Worm (Caenorhabditis elegans) whole organism, late embryonic: ENCODE results near the gene H05C05.2.

Experiments
- ama-1 ChIP-seq: fragments of 150-350 bp; optimal IDR thresholded peaks from 2 replicates; lab custom pipeline; 2014
- ceh-2 ChIP-seq: sonication (generic microtip); optimal IDR thresholded peaks from 2 replicates; lab custom pipeline; 2016; ENCODE audit warnings: missing genotype, missing genetic modification characterization, missing compliant biosample characterization
- eyg-1 ChIP-seq: sonication (generic microtip); optimal IDR thresholded peaks from 2 replicates; lab custom pipeline; 2016; ENCODE audit warnings: missing genotype, missing genetic modification characterization, missing compliant biosample characterization
- gmeb-2 ChIP-seq: sonication (generic microtip); optimal IDR thresholded peaks from 2 replicates; lab custom pipeline; 2016; ENCODE audit warnings: missing genetic modification characterization, inconsistent platforms, missing compliant biosample characterization
- hlh-30 ChIP-seq: sonication (generic microtip); optimal IDR thresholded peaks from 2 replicates; lab custom pipeline; 2017; ENCODE audit warnings: antibody characterized with exemption, missing genetic modification characterization, missing compliant biosample characterization; ENCODE audit not compliant: insufficient read depth
- pqm-1 ChIP-seq: sonication (generic microtip); optimal IDR thresholded peaks from 2 replicates; lab custom pipeline; 2016; ENCODE audit warnings: missing genetic modification characterization, missing compliant biosample characterization
- syd-9 ChIP-seq: sonication (generic microtip); optimal IDR thresholded peaks from 2 replicates; lab custom pipeline; 2016; ENCODE audit warnings: mild to moderate bottlenecking, missing genetic modification characterization, moderate library complexity, missing compliant biosample characterization
- tbx-2 ChIP-seq: sonication (generic microtip); optimal IDR thresholded peaks from 2 replicates; lab custom pipeline; 2016; ENCODE audit warnings: missing genetic modification characterization, missing compliant biosample characterization
- unc-55 ChIP-seq: sonication (generic microtip); optimal IDR thresholded peaks from 2 replicates; lab custom pipeline; 2017; ENCODE audit warnings: missing biosample characterization, missing genetic modification reagents, missing genetic modification characterization

ce11 chrIII:2914029-2914428, 51.4 kb downstream of the H05C05.2 start:
- TF ChIP-seq pqm-1 (tag; lab: Kevin White, UChicago) (no peak), eyg-1 (tag; lab: Kevin White, UChicago) (no peak), unc-55 (GFP tag; lab: Kevin White, UChicago) (no peak), gmeb-2 (tag; lab: Kevin White, UChicago) (no peak), hlh-30 (tag; lab: Kevin White, UChicago) (no peak), ceh-2 (no peak), syd-9 (no peak), tbx-2 (tag; lab: Kevin White, UChicago) (no peak), ama-1 (lab: Kevin White, UChicago) (no peak)
